Fruit fly (Drosophila melanogaster): ENCODE results near the gene CG18596.

DNA sequence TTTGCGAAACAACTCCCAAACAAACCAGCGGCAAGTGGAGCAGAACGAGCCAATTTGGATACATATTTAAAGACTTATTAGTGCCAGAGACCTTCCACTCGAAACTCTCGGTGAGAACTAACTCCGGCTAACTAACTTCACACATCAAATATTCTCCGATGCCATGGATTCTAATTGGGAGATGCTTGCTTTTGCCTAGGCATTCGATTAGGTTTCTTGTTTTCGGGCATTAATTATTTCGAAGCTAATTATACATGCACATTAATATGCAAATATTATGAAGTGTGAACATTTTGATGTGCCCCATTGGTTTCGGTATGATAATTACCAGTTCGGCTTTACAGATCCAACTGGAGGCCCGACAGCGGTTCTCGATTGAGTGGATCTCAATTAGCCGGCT, 33.6 kb upstream of the CG18596 start, which contains the start of gene CG5386:
- TF ChIP-seq EcR (GFP tag; optimal IDR thresholded peaks at IDR 0.05) (no peak), CG8478 (optimal IDR thresholded peaks at IDR 0.05) (no peak), Dll (optimal IDR thresholded peaks at IDR 0.05) (no peak)
